Fruit fly (Drosophila melanogaster): ENCODE results near the gene CASK.

The CASK gene

dm6 chr3R:21863817-21864384 is 41.4 kb upstream of the CASK start (continued):
- TF ChIP-seq CG17359 (tag; optimal IDR thresholded peaks at IDR 0.05) (peak; percentile 19), sens-2 (GFP tag; IDR thresholded peaks at IDR 0.05) (no peak), CoRest (tag; optimal IDR thresholded peaks at IDR 0.05) (peak; percentile 7), CG18764 (GFP tag; optimal IDR thresholded peaks at IDR 0.05) (no peak), Mes4 (GFP tag; optimal IDR thresholded peaks at IDR 0.05) (no peak), Rx (GFP tag; IDR thresholded peaks at IDR 0.05) (no peak), gsb-n (tag; optimal IDR thresholded peaks at IDR 0.05) (no peak), sr (GFP tag; IDR thresholded peaks at IDR 0.05) (no peak), psq (GFP tag; optimal IDR thresholded peaks at IDR 0.05) (no peak), Hr51 (GFP tag; optimal IDR thresholded peaks at IDR 0.05) (peak in 1 of 2 experiments; percentile 64), CG7928 (GFP tag; optimal IDR thresholded peaks at IDR 0.05) (no peak), CG15269 (tag; optimal IDR thresholded peaks at IDR 0.05) (peak; percentile 32), CG15514 (GFP tag; optimal IDR thresholded peaks at IDR 0.05) (no peak), Max (GFP tag; optimal IDR thresholded peaks at IDR 0.05) (no peak), CG7372 (GFP tag; IDR thresholded peaks at IDR 0.05) (no peak), D (optimal IDR thresholded peaks at IDR 0.05) (no peak), D (GFP tag; optimal IDR thresholded peaks at IDR 0.05) (no peak), CG11398 (GFP tag; optimal IDR thresholded peaks at IDR 0.05) (no peak), zfh2 (GFP tag; optimal IDR thresholded peaks at IDR 0.05) (no peak), ap (GFP tag; IDR thresholded peaks at IDR 0.05) (peak; percentile 8; the same call in 1 of the 2 replicates), CG3281 (GFP tag; optimal IDR thresholded peaks at IDR 0.05) (no peak), CG12942 (GFP tag; optimal IDR thresholded peaks at IDR 0.05) (no peak), CG6765 (GFP tag; optimal IDR thresholded peaks at IDR 0.05) (no peak), CG14860 (GFP tag; IDR thresholded peaks at IDR 0.05; ENCODE audit: partially characterized antibody) (no peak), CG6254 (GFP tag; optimal IDR thresholded peaks at IDR 0.05) (no peak), CG34224 (GFP tag; IDR thresholded peaks at IDR 0.05; ENCODE audit: partially characterized antibody) (no peak), CG10147 (GFP tag; optimal IDR thresholded peaks at IDR 0.05) (no peak), fd96Cb (tag; optimal IDR thresholded peaks at IDR 0.05) (no peak), ro (GFP tag; IDR thresholded peaks at IDR 0.05) (no peak), CG9437 (GFP tag; optimal IDR thresholded peaks at IDR 0.05) (no peak), Blimp-1 (GFP tag; optimal IDR thresholded peaks at IDR 0.05) (no peak), CG12236 (GFP tag; optimal IDR thresholded peaks at IDR 0.05) (no peak), CG17328 (GFP tag; IDR thresholded peaks at IDR 0.05) (peak; percentile 25; the same call in 1 of the 2 replicates), sisA (GFP tag; IDR thresholded peaks at IDR 0.05) (0 out of 2 replicates have a peak, but pooled peaks have one; percentile 7), CG10565 (GFP tag; optimal IDR thresholded peaks at IDR 0.05) (no peak), CG11247 (GFP tag; IDR thresholded peaks at IDR 0.05) (no peak), Oli (tag; optimal IDR thresholded peaks at IDR 0.05) (peak; percentile 13), da (GFP tag; optimal IDR thresholded peaks at IDR 0.05) (no peak), wek (GFP tag; optimal IDR thresholded peaks at IDR 0.05) (no peak), chm (GFP tag; IDR thresholded peaks at IDR 0.05) (no peak), Poxn (GFP tag; IDR thresholded peaks at IDR 0.05) (no peak), zfh1 (GFP tag; IDR thresholded peaks at IDR 0.05) (no peak), emc (GFP tag; optimal IDR thresholded peaks at IDR 0.05) (no peak), Aef1 (GFP tag; IDR thresholded peaks at IDR 0.05) (no peak), aop (GFP tag; IDR thresholded peaks at IDR 0.05) (no peak), dati (GFP tag; IDR thresholded peaks at IDR 0.05) (no peak), CG31224 (GFP tag; IDR thresholded peaks at IDR 0.05) (no peak), Gsc (GFP tag; IDR thresholded peaks at IDR 0.05) (no peak), CG31441 (GFP tag; IDR thresholded peaks at IDR 0.05) (0 out of 2 replicates have a peak, but pooled peaks have one; percentile 29), CG13894 (tag; optimal IDR thresholded peaks at IDR 0.05) (no peak), fd3F (GFP tag; optimal IDR thresholded peaks at IDR 0.05) (no peak)
